Fruit fly (Drosophila melanogaster) whole organism, pupa: ENCODE measurements around the gene CG8907.

ENCODE experiments used
- CG10348 ChIP-seq: fragments of 200-800 bp; sonication (Bioruptor generic); IDR thresholded peaks from 2 replicates; pipeline ENCODE4 v1.3.6; 2022; ENCODE audit warnings: missing biosample characterization, missing genetic modification characterization
- CG12605 ChIP-seq: fragments of 200-800 bp; sonication (Bioruptor generic); IDR thresholded peaks from 2 replicates; pipeline ENCODE4 v1.3.6; 2022; ENCODE audit warnings: missing biosample characterization, missing genetic modification characterization
- CG13204 ChIP-seq: fragments of 200-800 bp; sonication (Bioruptor generic); optimal IDR thresholded peaks from 2 replicates; lab custom pipeline; 2018; ENCODE audit warnings: missing biosample characterization, mild to moderate bottlenecking, missing genetic modification characterization, moderate library complexity
- CG14655 ChIP-seq: fragments of 200-800 bp; sonication (Bioruptor generic); optimal IDR thresholded peaks from 3 replicates; lab custom pipeline; 2017; ENCODE audit warnings: mild to moderate bottlenecking, missing biosample characterization, missing genetic modification reagents, missing genetic modification characterization
- CG15710 ChIP-seq: fragments of 200-800 bp; sonication (Bioruptor generic); optimal IDR thresholded peaks from 2 replicates; lab custom pipeline; 2018; ENCODE audit warnings: missing biosample characterization, mild to moderate bottlenecking, missing genetic modification characterization, moderate library complexity
- CG17806 ChIP-seq: fragments of 200-800 bp; sonication (Bioruptor generic); optimal IDR thresholded peaks from 2 replicates; lab custom pipeline; 2018; ENCODE audit warnings: missing biosample characterization, mild to moderate bottlenecking, missing genetic modification characterization, moderate library complexity
- CG32121 ChIP-seq: fragments of 200-800 bp; sonication (Bioruptor generic); IDR thresholded peaks from 2 replicates; pipeline ENCODE4 v1.3.6; 2022; ENCODE audit warnings: missing biosample characterization, missing genetic modification characterization
- CG34367 ChIP-seq: fragments of 200-800 bp; sonication (Bioruptor generic); optimal IDR thresholded peaks from 2 replicates; lab custom pipeline; 2018; ENCODE audit warnings: missing biosample characterization, mild to moderate bottlenecking, missing genetic modification characterization
- CG4496 ChIP-seq: fragments of 200-800 bp; sonication (Bioruptor generic); IDR thresholded peaks from 3 replicates; pipeline ENCODE4 v1.3.6; 2022; ENCODE audit warnings: missing biosample characterization, missing genetic modification characterization
- CG8159 ChIP-seq: fragments of 200-800 bp; sonication (Bioruptor generic); optimal IDR thresholded peaks from 3 replicates; lab custom pipeline; 2018; ENCODE audit warnings: missing biosample characterization, mild to moderate bottlenecking, missing genetic modification characterization, moderate library complexity
- CG8301 ChIP-seq: fragments of 200-800 bp; sonication (Bioruptor generic); optimal IDR thresholded peaks from 2 replicates; lab custom pipeline; 2018; ENCODE audit warnings: missing biosample characterization, mild to moderate bottlenecking, missing genetic modification characterization
- CG9948 ChIP-seq: fragments of 200-800 bp; sonication (Bioruptor generic); optimal IDR thresholded peaks from 2 replicates; lab custom pipeline; 2018; ENCODE audit warnings: missing biosample characterization, mild to moderate bottlenecking, missing genetic modification characterization, moderate library complexity
- D1 ChIP-seq: fragments of 200-800 bp; sonication (Bioruptor generic); optimal IDR thresholded peaks from 2 replicates; lab custom pipeline; 2018; ENCODE audit warnings: missing biosample characterization, mild to moderate bottlenecking, missing genetic modification characterization, moderate library complexity
- EcR ChIP-seq: fragments of 200-800 bp; sonication (Bioruptor generic); optimal IDR thresholded peaks from 3 replicates; lab custom pipeline; 2019; ENCODE audit warnings: missing biosample characterization, missing genetic modification characterization, mild to moderate bottlenecking, moderate library complexity, missing genetic modification reagents
- Ets98B ChIP-seq: fragments of 200-800 bp; sonication (Bioruptor generic); IDR thresholded peaks from 2 replicates; pipeline ENCODE4 v1.3.6; 2022; ENCODE audit warnings: missing biosample characterization, missing genetic modification characterization
- Pif1A ChIP-seq: fragments of 200-800 bp; sonication (Bioruptor generic); optimal IDR thresholded peaks from 3 replicates; lab custom pipeline; 2016; ENCODE audit warnings: missing biosample characterization, missing genetic modification characterization
- Pif1B ChIP-seq: fragments of 200-800 bp; sonication (Bioruptor generic); optimal IDR thresholded peaks from 3 replicates; lab custom pipeline; 2016; ENCODE audit warnings: missing biosample characterization, missing genetic modification characterization
- Snoo ChIP-seq: fragments of 200-800 bp; sonication (Bioruptor generic); optimal IDR thresholded peaks from 3 replicates; lab custom pipeline; 2017; ENCODE audit warnings: missing biosample characterization, mild to moderate bottlenecking, missing genetic modification characterization, inconsistent platforms
- fd96Ca ChIP-seq: fragments of 200-800 bp; sonication (Bioruptor generic); IDR thresholded peaks from 3 replicates; pipeline ENCODE4 v1.3.6; 2022; ENCODE audit warnings: missing biosample characterization, missing genetic modification characterization
- gl ChIP-seq: fragments of 200-800 bp; sonication (Bioruptor generic); optimal IDR thresholded peaks from 2 replicates; lab custom pipeline; 2018; ENCODE audit warnings: missing biosample characterization, mild to moderate bottlenecking, missing genetic modification characterization
- rn ChIP-seq: fragments of 200-800 bp; sonication (Bioruptor generic); IDR thresholded peaks from 2 replicates; pipeline ENCODE4 v1.3.6; 2022; ENCODE audit warnings: missing biosample characterization, missing genetic modification characterization

The CG8907 gene

dm6 chr3R:17035945-17036344, 27.9 kb downstream of the CG8907 start, which contains the start of gene CG4009:
CG4009 (minus strand) TSS chr3R:17036045.
- TF ChIP-seq EcR (no peak), CG8301 (tag; lab: Kevin White, UChicago) (no peak), CG9948 (tag; lab: Kevin White, UChicago) (no peak), CG14655 (GFP tag; lab: Kevin White, UChicago) (no peak), Pif1A (GFP tag; lab: Kevin White, UChicago) (no peak), CG34367 (tag; lab: Kevin White, UChicago) (no peak), Pif1B (GFP tag; lab: Kevin White, UChicago) (no peak), CG13204 (GFP tag; lab: Kevin White, UChicago) (no peak)
- TF ChIP-seq, all 21 proteins: peak for 0

dm6 chr3R:17039993-17040807, 32.1 kb downstream of the CG8907 start, which contains the start of the genes CG18213 and Trm7-32:
CG18213 (minus strand) TSS chr3R:17040203.
Trm7-32 (plus strand) TSS chr3R:17040682.
- TF ChIP-seq CG12605 (GFP tag; lab: Robert Waterston, UW) (no peak), CG8301 (tag; lab: Kevin White, UChicago) (no peak), CG4496 (no peak), CG14655 (GFP tag; lab: Kevin White, UChicago) (no peak), CG15710 (no peak)

- TF ChIP-seq CG8301 (tag; lab: Kevin White, UChicago) (no peak), CG12605 (GFP tag; lab: Robert Waterston, UW) (no peak), CG10348 (no peak), D1 (tag; lab: Kevin White, UChicago) (no peak), CG8159 (tag; lab: Kevin White, UChicago) (no peak), Snoo (tag; lab: Kevin White, UChicago) (no peak), Ets98B (GFP tag; lab: Robert Waterston, UW) (no peak), gl (tag; lab: Kevin White, UChicago) (no peak), CG17806 (tag; lab: Kevin White, UChicago) (no peak), CG15710 (no peak), Pif1B (GFP tag; lab: Kevin White, UChicago) (no peak), CG32121 (GFP tag; lab: Robert Waterston, UW) (no peak), fd96Ca (no peak), CG34367 (tag; lab: Kevin White, UChicago) (no peak), CG9948 (tag; lab: Kevin White, UChicago) (no peak), EcR (no peak), rn (no peak), CG4496 (no peak)
Measured at dm6 chr3R:17042838-17043569, 34.9 kb downstream of the CG8907 start, which contains the start of the genes bdwf and Patr-1. bdwf (minus strand) TSS chr3R:17043136. Patr-1 (plus strand) TSS chr3R:17043564.

dm6 chr3R:17043570-17043923, 35.5 kb downstream of the CG8907 start:
- TF ChIP-seq CG9948 (tag; lab: Kevin White, UChicago), result no peak
- TF ChIP-seq CG13204 (GFP tag; lab: Kevin White, UChicago), result no peak
- TF ChIP-seq CG12605 (GFP tag; lab: Robert Waterston, UW), result no peak
- no peak for TF ChIP-seq CG8301 (tag; lab: Kevin White, UChicago)
- TF ChIP-seq gl (tag; lab: Kevin White, UChicago), result no peak
- TF ChIP-seq Ets98B (GFP tag; lab: Robert Waterston, UW), result no peak
- no peak for TF ChIP-seq Pif1B (GFP tag; lab: Kevin White, UChicago)
- no peak for TF ChIP-seq CG17806 (tag; lab: Kevin White, UChicago)
- no peak for TF ChIP-seq CG32121 (GFP tag; lab: Robert Waterston, UW)
- TF ChIP-seq CG15710, result no peak
- TF ChIP-seq rn, result no peak
- TF ChIP-seq EcR, result no peak
- no peak for TF ChIP-seq Pif1A (GFP tag; lab: Kevin White, UChicago)
- TF ChIP-seq CG14655 (GFP tag; lab: Kevin White, UChicago), result no peak
- no peak for TF ChIP-seq fd96Ca
- no peak for TF ChIP-seq Snoo (tag; lab: Kevin White, UChicago)
- TF ChIP-seq CG34367 (tag; lab: Kevin White, UChicago), result no peak
- TF ChIP-seq D1 (tag; lab: Kevin White, UChicago), result no peak
- TF ChIP-seq CG10348, result no peak
- TF ChIP-seq CG4496, result no peak

- TF ChIP-seq CG32121 (GFP tag; lab: Robert Waterston, UW) (no peak), CG15710 (peak; percentile 48), CG13204 (GFP tag; lab: Kevin White, UChicago) (no peak), CG9948 (tag; lab: Kevin White, UChicago) (peak; percentile 46), rn (no peak), CG34367 (tag; lab: Kevin White, UChicago) (peak; percentile 23), Snoo (tag; lab: Kevin White, UChicago) (no peak), CG14655 (GFP tag; lab: Kevin White, UChicago) (no peak), gl (tag; lab: Kevin White, UChicago) (no peak), CG4496 (no peak), CG8159 (tag; lab: Kevin White, UChicago) (peak; percentile 9), CG17806 (tag; lab: Kevin White, UChicago) (peak; percentile 33), Pif1A (GFP tag; lab: Kevin White, UChicago) (no peak)
- TF ChIP-seq, all 21 proteins: peak for 5
Measured at dm6 chr3R:17048867-17049266, 40.8 kb downstream of the CG8907 start.
